Fruit fly (Drosophila melanogaster): ENCODE results near the gene CG42464.

Gene CG42464

dm6 chr2L:3717673-3718235, 18.5 kb downstream of the CG42464 start, which contains the start of the genes lectin-24A and Shaw:
TSS of gene lectin-24A (minus strand) at chr2L:3717773.
TSS of gene Shaw (plus strand) at chr2L:3718185.
- peak; percentile 36; the same call in 1 of the 2 replicates for TF ChIP-seq E2f2 (GFP tag; IDR thresholded peaks at IDR 0.05)
- TF ChIP-seq CG33213 (GFP tag; optimal IDR thresholded peaks at IDR 0.05), result no peak
- peak; percentile 31 for TF ChIP-seq psq (GFP tag; optimal IDR thresholded peaks at IDR 0.05)
- no peak for TF ChIP-seq CG3847 (GFP tag; IDR thresholded peaks at IDR 0.05)
- TF ChIP-seq Dp (GFP tag; optimal IDR thresholded peaks at IDR 0.05), result peak; percentile 19
- TF ChIP-seq CG2116 (GFP tag; optimal IDR thresholded peaks at IDR 0.05), result peak; percentile 48
- TF ChIP-seq CG11560 (tag; IDR thresholded peaks at IDR 0.05), result no peak
- TF ChIP-seq ewg (GFP tag; optimal IDR thresholded peaks at IDR 0.05), result peak; percentile 83
- TF ChIP-seq Deaf1 (tag; optimal IDR thresholded peaks at IDR 0.05), result peak; percentile 73
- peak; percentile 2 for TF ChIP-seq pzg (GFP tag; optimal IDR thresholded peaks at IDR 0.05)
- TF ChIP-seq Hr51 (GFP tag; optimal IDR thresholded peaks at IDR 0.05), result no peak

dm6 chr2L:3719414-3719959, 20.2 kb downstream of the CG42464 start:
- TF ChIP-seq CG17359 (tag; optimal IDR thresholded peaks at IDR 0.05), result peak; percentile 39
- TF ChIP-seq ERR (GFP tag; optimal IDR thresholded peaks at IDR 0.05), result no peak
- peak; percentile 39 for TF ChIP-seq nau (GFP tag; optimal IDR thresholded peaks at IDR 0.05)
- TF ChIP-seq mam (GFP tag; optimal IDR thresholded peaks at IDR 0.05), result peak; percentile 6
- TF ChIP-seq Sox100B (GFP tag; optimal IDR thresholded peaks at IDR 0.05), result peak; percentile 39
- TF ChIP-seq CG30403 (GFP tag; optimal IDR thresholded peaks at IDR 0.05), result peak; percentile 13
- TF ChIP-seq CG2120 (GFP tag; optimal IDR thresholded peaks at IDR 0.05), result peak; percentile 46
- TF ChIP-seq BEAF-32 (GFP tag; optimal IDR thresholded peaks at IDR 0.05), result no peak
- TF ChIP-seq crc (GFP tag; optimal IDR thresholded peaks at IDR 0.05), result no peak
- peak; percentile 23 for TF ChIP-seq lilli (GFP tag; optimal IDR thresholded peaks at IDR 0.05)
- TF ChIP-seq Dad (GFP tag; optimal IDR thresholded peaks at IDR 0.05), result no peak
- no peak for TF ChIP-seq ato (GFP tag; IDR thresholded peaks at IDR 0.05; ENCODE audit: partially characterized antibody)
- peak; percentile 29 for TF ChIP-seq CG6813 (GFP tag; optimal IDR thresholded peaks at IDR 0.05)
- peak; percentile 19 for TF ChIP-seq scrt (GFP tag; optimal IDR thresholded peaks at IDR 0.05)
- TF ChIP-seq lov (optimal IDR thresholded peaks at IDR 0.05), result no peak
- no peak for TF ChIP-seq lov (GFP tag; IDR thresholded peaks at IDR 0.05)
- no peak for TF ChIP-seq usp (GFP tag; optimal IDR thresholded peaks at IDR 0.05)
- TF ChIP-seq CG32532 (GFP tag; IDR thresholded peaks at IDR 0.05), result peak; percentile 36; the same call in 1 of the 2 replicates
- TF ChIP-seq CG8478 (optimal IDR thresholded peaks at IDR 0.05), result no peak
- 0 out of 2 replicates have a peak, but pooled peaks have one; percentile 14 for TF ChIP-seq CG1024 (GFP tag; IDR thresholded peaks at IDR 0.05)
- TF ChIP-seq CG7963 (GFP tag; IDR thresholded peaks at IDR 0.05; ENCODE audit: partially characterized antibody), result no peak
- TF ChIP-seq hkb (optimal IDR thresholded peaks at IDR 0.05), result no peak
- 0 out of 2 replicates have a peak, but pooled peaks have one; percentile 23 for TF ChIP-seq hkb (GFP tag; IDR thresholded peaks at IDR 0.05)
- TF ChIP-seq salm (tag; optimal IDR thresholded peaks at IDR 0.05), result no peak
- no peak for TF ChIP-seq gro (GFP tag; optimal IDR thresholded peaks at IDR 0.05)
- peak; percentile 58 for TF ChIP-seq dmrt99B (tag; optimal IDR thresholded peaks at IDR 0.05)
- TF ChIP-seq fd96Cb (tag; optimal IDR thresholded peaks at IDR 0.05), result peak; percentile 26
- TF ChIP-seq CG12219 (GFP tag; optimal IDR thresholded peaks at IDR 0.05), result peak; percentile 21
- no peak for TF ChIP-seq CG1603 (tag; optimal IDR thresholded peaks at IDR 0.05)
- TF ChIP-seq CG12769 (tag; optimal IDR thresholded peaks at IDR 0.05), result peak; percentile 48
- TF ChIP-seq sens (GFP tag), result peak; percentile 70
- TF ChIP-seq CG12744 (GFP tag; optimal IDR thresholded peaks at IDR 0.05), result no peak
- peak; percentile 57 for TF ChIP-seq CG18599 (GFP tag; optimal IDR thresholded peaks at IDR 0.05)
- TF ChIP-seq CG3281 (GFP tag; optimal IDR thresholded peaks at IDR 0.05), result peak; percentile 59
- peak; percentile 22; the same call in 1 of the 3 replicates for TF ChIP-seq dysf (GFP tag; IDR thresholded peaks at IDR 0.05)
- peak; percentile 37; the same call in 1 of the 2 replicates for TF ChIP-seq Ptx1 (GFP tag; IDR thresholded peaks at IDR 0.05)
- TF ChIP-seq CG18476 (GFP tag; optimal IDR thresholded peaks at IDR 0.05), result no peak
- TF ChIP-seq CG10654 (GFP tag; optimal IDR thresholded peaks at IDR 0.05), result peak; percentile 8

All from whole organism, embryonic.